Fruit fly (Drosophila melanogaster) whole organism, embryonic: Measurements from ENCODE around the gene Fer3HCH.

Experiments used
- CG10565 ChIP-seq: fragments of 200-800 bp; sonication (Bioruptor generic); optimal IDR thresholded peaks from 3 replicates; lab custom pipeline; 2016; ENCODE audit warnings: missing biosample characterization, mild to moderate bottlenecking, missing genetic modification characterization
- CG11247 ChIP-seq: fragments of 200-800 bp; sonication (Bioruptor generic); IDR thresholded peaks from 2 replicates; pipeline ENCODE4 v1.3.6; 2022; ENCODE audit warnings: missing biosample characterization, missing genetic modification characterization
- CG14014 ChIP-seq: fragments of 200-800 bp; sonication (Bioruptor generic); IDR thresholded peaks from 2 replicates; pipeline ENCODE4 v1.3.6; 2022; ENCODE audit warnings: missing biosample characterization, missing genetic modification characterization
- CG15269 ChIP-seq: fragments of 200-800 bp; sonication (Bioruptor generic); optimal IDR thresholded peaks from 2 replicates; lab custom pipeline; 2018; ENCODE audit warnings: missing biosample characterization, mild to moderate bottlenecking, missing genetic modification characterization, moderate library complexity
- Dp ChIP-seq: fragments of 200-800 bp; sonication (Bioruptor generic); optimal IDR thresholded peaks from 2 replicates; lab custom pipeline; 2018; ENCODE audit warnings: missing biosample characterization, mild to moderate bottlenecking, missing genetic modification characterization, moderate library complexity
- Kr ChIP-seq: fragments of 200-800 bp; sonication (Bioruptor generic); optimal IDR thresholded peaks from 2 replicates; lab custom pipeline; 2017; ENCODE audit warnings: missing biosample characterization, mild to moderate bottlenecking, missing genetic modification characterization
- MTF-1 ChIP-seq: fragments of 200-800 bp; sonication (Bioruptor generic); optimal IDR thresholded peaks from 2 replicates; lab custom pipeline; 2018; ENCODE audit warnings: missing biosample characterization, mild to moderate bottlenecking, missing genetic modification characterization, borderline replicate concordance
- Vsx1 ChIP-seq: fragments of 200-800 bp; sonication (Bioruptor generic); optimal IDR thresholded peaks from 2 replicates; lab custom pipeline; 2017; ENCODE audit warnings: missing biosample characterization, mild to moderate bottlenecking, missing genetic modification characterization, missing genetic modification reagents
- psq ChIP-seq: fragments of 200-800 bp; sonication (Bioruptor generic); optimal IDR thresholded peaks from 2 replicates; lab custom pipeline; 2017; ENCODE audit warnings: missing biosample characterization, missing genetic modification characterization
- zen2 ChIP-seq: fragments of 200-800 bp; sonication (Bioruptor generic); IDR thresholded peaks from 3 replicates; pipeline ENCODE4 v1.3.6; 2022; ENCODE audit warnings: missing biosample characterization, missing genetic modification characterization; ENCODE audit not compliant: partially characterized antibody

dm6 chrX:13134811-13135210 lies 26.8 kb upstream of the Fer3HCH start:
- TF ChIP-seq psq (GFP tag; lab: Kevin White, UChicago) (no peak), CG10565 (no peak), MTF-1 (GFP tag; lab: Kevin White, UChicago) (no peak), Dp (no peak), Kr (GFP tag; lab: Kevin White, UChicago) (no peak), CG11247 (no peak), zen2 (GFP tag; lab: Robert Waterston, UW) (no peak), CG15269 (no peak), CG14014 (no peak), Vsx1 (GFP tag; lab: Kevin White, UChicago) (no peak)
